Worm (Caenorhabditis elegans): ENCODE results near the gene nphp-2.

nphp-2 gene

ce11 chrV:1871768-1872296, 23.8 kb upstream of the nphp-2 start, which contains the start of the genes T10B5.4 and cct-7 (continued):
- no peak for TF ChIP-seq daf-8 (GFP tag; IDR thresholded peaks at IDR 0.05)
- TF ChIP-seq spr-3 (GFP tag; optimal IDR thresholded peaks at IDR 0.05) = no peak
- no peak for TF ChIP-seq fos-1 (tag; optimal IDR thresholded peaks at IDR 0.05)
- TF ChIP-seq mes-2 (tag; optimal IDR thresholded peaks at IDR 0.05; ENCODE audit: poor library complexity, severe bottlenecking) = peak; percentile 96
- TF ChIP-seq set-16 (GFP tag; IDR thresholded peaks at IDR 0.05) = peak; percentile 66
- TF ChIP-seq saeg-2 (GFP tag; IDR thresholded peaks at IDR 0.05) = peak; percentile 59; the same call in 1 of the 2 replicates
- TF ChIP-seq lim-7 (GFP tag; IDR thresholded peaks at IDR 0.05) = peak; percentile 34; the same call in 1 of the 2 replicates
- TF ChIP-seq daf-19 (GFP tag; conservative IDR thresholded peaks at IDR 0.05) = no peak
- no peak for TF ChIP-seq gei-8 (GFP tag; optimal IDR thresholded peaks at IDR 0.05)
- peak; percentile 25 for TF ChIP-seq lin-15B (tag; optimal IDR thresholded peaks at IDR 0.05)
- 0 out of 2 replicates have a peak, but pooled peaks have one; percentile 45 for TF ChIP-seq php-3 (GFP tag; IDR thresholded peaks at IDR 0.05)
- TF ChIP-seq vab-7 (GFP tag; IDR thresholded peaks at IDR 0.05) = peak; percentile 89
- TF ChIP-seq F49E8.2 (tag; optimal IDR thresholded peaks at IDR 0.05; ENCODE audit: borderline replicate concordance) = peak; percentile 61
- TF ChIP-seq Y75B8A.6 (GFP tag; IDR thresholded peaks at IDR 0.05) = no peak
- TF ChIP-seq F26F4.8 (GFP tag; conservative IDR thresholded peaks at IDR 0.05) = no peak
- TF ChIP-seq nhr-11 (tag; optimal IDR thresholded peaks at IDR 0.05) = peak; percentile 92

- no peak for TF ChIP-seq dmd-6 (GFP tag; IDR thresholded peaks at IDR 0.05)
- peak; percentile 52; the same call in 1 of the 2 replicates for TF ChIP-seq set-16 (GFP tag; IDR thresholded peaks at IDR 0.05)
- TF ChIP-seq F10B5.3 (tag; optimal IDR thresholded peaks at IDR 0.05) = peak; percentile 40
Measured at ce11 chrV:1874827-1875226, 20.8 kb upstream of the nphp-2 start.

- TF ChIP-seq egl-43 (GFP tag; IDR thresholded peaks at IDR 0.05) (peak; percentile 77), tag-97 (GFP tag; IDR thresholded peaks at IDR 0.05) (no peak), F49E8.2 (tag; optimal IDR thresholded peaks at IDR 0.05; ENCODE audit: borderline replicate concordance) (no peak), lim-7 (GFP tag; IDR thresholded peaks at IDR 0.05) (0 out of 2 replicates have a peak, but pooled peaks have one; percentile 46), lir-3 (tag; optimal IDR thresholded peaks at IDR 0.05) (no peak), unc-39 (tag; optimal IDR thresholded peaks at IDR 0.05) (no peak), nhr-111 (GFP tag; optimal IDR thresholded peaks at IDR 0.05) (peak; percentile 86), zag-1 (tag; optimal IDR thresholded peaks at IDR 0.05) (no peak), mep-1 (tag; optimal IDR thresholded peaks at IDR 0.05) (peak; percentile 34), tra-1 (GFP tag; IDR thresholded peaks at IDR 0.05) (peak; percentile 51; the same call in 1 of the 2 replicates), mes-2 (tag; optimal IDR thresholded peaks at IDR 0.05; ENCODE audit: poor library complexity, severe bottlenecking) (peak; percentile 36), zfp-3 (GFP tag; conservative IDR thresholded peaks at IDR 0.05) (peak; percentile 77; the same call in 1 of the 2 replicates), aly-2 (tag; optimal IDR thresholded peaks at IDR 0.05) (no peak), arid-1 (GFP tag; conservative IDR thresholded peaks at IDR 0.05) (peak; percentile 62; the same call in 1 of the 2 replicates), lin-15B (tag; optimal IDR thresholded peaks at IDR 0.05) (peak; percentile 17), T20F7.1 (GFP tag; optimal IDR thresholded peaks at IDR 0.05) (peak; percentile 71), spr-1 (tag; optimal IDR thresholded peaks at IDR 0.05) (peak; percentile 29), vab-7 (GFP tag; IDR thresholded peaks at IDR 0.05) (peak; percentile 58), Y75B8A.6 (GFP tag; IDR thresholded peaks at IDR 0.05) (no peak), ces-1 (GFP tag; optimal IDR thresholded peaks at IDR 0.05) (no peak), daf-8 (GFP tag; IDR thresholded peaks at IDR 0.05) (no peak), zip-11 (GFP tag; IDR thresholded peaks at IDR 0.05) (no peak), rbr-2 (tag; optimal IDR thresholded peaks at IDR 0.05) (no peak), hlh-11 (tag; optimal IDR thresholded peaks at IDR 0.05) (peak; percentile 25), jun-1 (tag; optimal IDR thresholded peaks at IDR 0.05) (no peak), spr-3 (GFP tag; optimal IDR thresholded peaks at IDR 0.05) (peak; percentile 30), nhr-76 (tag; optimal IDR thresholded peaks at IDR 0.05) (no peak), lin-13 (GFP tag; optimal IDR thresholded peaks at IDR 0.05) (no peak), madf-9 (GFP tag; conservative IDR thresholded peaks at IDR 0.05) (0 out of 2 replicates have a peak, but pooled peaks have one; percentile 43), T26A8.4 (GFP tag; IDR thresholded peaks at IDR 0.05) (peak; percentile 72), hlh-30 (tag; optimal IDR thresholded peaks at IDR 0.05; ENCODE audit: insufficient read depth) (no peak), dpl-1 (GFP tag; optimal IDR thresholded peaks at IDR 0.05) (no peak), lin-1 (GFP tag; IDR thresholded peaks at IDR 0.05) (peak; percentile 60; the same call in 1 of the 2 replicates), Y48G9A.11 (GFP tag; IDR thresholded peaks at IDR 0.05) (peak; percentile 62; the same call in 1 of the 2 replicates), ceh-82 (tag; optimal IDR thresholded peaks at IDR 0.05) (no peak)
Measured at ce11 chrV:1875497-1875988, 20.0 kb upstream of the nphp-2 start.
